Worm (Caenorhabditis elegans) whole organism, midembryonic: ENCODE data around the gene srh-193.

Experiments
- T22C8.4 ChIP-seq: fragments of 200-800 bp; sonication (Bioruptor generic); IDR thresholded peaks from 2 replicates; pipeline ENCODE4 v1.3.6; 2022; ENCODE audit warnings: missing genetic modification characterization, missing compliant biosample characterization
- flt-1 ChIP-seq: fragments of 200-800 bp; sonication (Bioruptor generic); IDR thresholded peaks from 2 replicates; pipeline ENCODE4 v1.3.6; 2022; ENCODE audit warnings: missing genetic modification characterization, missing compliant biosample characterization
- med-1 ChIP-seq: sonication (generic microtip); optimal IDR thresholded peaks from 2 replicates; lab custom pipeline; 2017; ENCODE audit warnings: missing genetic modification characterization, mild to moderate bottlenecking, missing compliant biosample characterization, antibody characterized with exemption, missing genetic modification reagents; ENCODE audit not compliant: insufficient read depth

ce11 chrV:4295920-4296319 is 5.9 kb upstream of the srh-193 start, which contains the start of gene F47D2.11:
- TF ChIP-seq flt-1 (GFP tag; lab: Robert Waterston, UW): no peak
- TF ChIP-seq med-1 (GFP tag; lab: Kevin White, UChicago): no peak
- TF ChIP-seq T22C8.4 (GFP tag; lab: Robert Waterston, UW): no peak
